Worm (Caenorhabditis elegans): ENCODE data around the gene W01D2.1.
A peak's percentile ranks its signal among the peaks of the same experiment; 100 is the strongest.

W01D2.1 gene

ce11 chrII:14814894-14815568 is at the start of gene W01D2.1:
Gene W01D2.1, plus strand, starts transcription at chrII:14815518.
- TF ChIP-seq W03F9.2 (tag; optimal IDR thresholded peaks at IDR 0.05) (peak; percentile 24), dao-5 (tag; optimal IDR thresholded peaks at IDR 0.05) (no peak), him-1 (tag; optimal IDR thresholded peaks at IDR 0.05) (no peak)

DNA sequence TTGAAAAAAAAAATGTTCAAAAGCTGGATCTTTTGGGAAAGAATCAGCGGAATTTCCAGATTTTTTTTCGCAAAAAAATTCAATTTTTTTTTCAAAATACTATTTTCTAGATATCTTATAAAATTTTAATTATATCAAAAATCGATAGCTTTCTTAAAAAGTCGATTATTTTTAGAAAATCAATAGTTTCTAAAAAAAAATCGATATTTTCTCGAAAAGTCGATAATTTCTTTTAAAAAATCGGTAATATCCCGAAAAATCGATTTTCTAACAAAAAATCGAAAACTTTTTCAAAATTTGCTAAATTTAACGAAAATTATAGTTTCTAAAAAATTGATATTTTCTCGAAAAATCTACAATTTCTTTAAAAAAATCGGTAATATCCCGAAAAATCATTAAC is 46.5 kb upstream of the W01D2.1 start:
- TF ChIP-seq him-1 (tag; optimal IDR thresholded peaks at IDR 0.05) (no peak), W03F9.2 (tag; optimal IDR thresholded peaks at IDR 0.05) (no peak), dao-5 (tag; optimal IDR thresholded peaks at IDR 0.05) (no peak)

- TF ChIP-seq W03F9.2 (tag; optimal IDR thresholded peaks at IDR 0.05) (no peak), dao-5 (tag; optimal IDR thresholded peaks at IDR 0.05) (no peak), him-1 (tag; optimal IDR thresholded peaks at IDR 0.05) (no peak)
Measured at ce11 chrII:14771096-14771495, 44.2 kb upstream of the W01D2.1 start.

DNA sequence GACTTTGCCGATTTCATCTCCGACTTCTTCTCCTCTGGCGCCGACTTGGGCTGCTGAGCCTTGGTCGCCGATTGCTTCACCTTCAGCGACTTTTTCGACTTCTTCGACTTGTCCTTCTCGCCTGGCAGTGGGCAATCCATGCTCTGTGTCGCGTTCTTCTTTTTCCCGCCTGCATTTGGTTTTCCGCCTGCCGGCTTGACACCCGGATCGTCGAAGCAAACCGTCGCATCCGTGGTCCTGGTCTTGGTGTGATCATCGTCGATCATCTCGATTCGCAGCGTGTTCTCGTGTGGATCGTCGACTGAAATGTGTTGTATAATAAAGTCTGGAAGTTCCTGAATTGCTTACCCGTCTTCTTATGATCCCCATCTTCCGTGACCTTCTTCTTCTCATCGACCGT is 43.2 kb upstream of the W01D2.1 start:
- TF ChIP-seq him-1 (tag; optimal IDR thresholded peaks at IDR 0.05) (no peak), dao-5 (tag; optimal IDR thresholded peaks at IDR 0.05) (no peak), W03F9.2 (tag; optimal IDR thresholded peaks at IDR 0.05) (no peak)

ce11 chrII:14772956-14773788 is 42.1 kb upstream of the W01D2.1 start, which contains the start of gene Y54E2A.7:
Gene Y54E2A.7, minus strand, starts transcription at chrII:14773006.
- TF ChIP-seq W03F9.2 (tag; optimal IDR thresholded peaks at IDR 0.05): no peak
- no peak for TF ChIP-seq him-1 (tag; optimal IDR thresholded peaks at IDR 0.05)
- no peak for TF ChIP-seq dao-5 (tag; optimal IDR thresholded peaks at IDR 0.05)

- no peak for TF ChIP-seq W03F9.2 (tag; optimal IDR thresholded peaks at IDR 0.05)
- no peak for TF ChIP-seq him-1 (tag; optimal IDR thresholded peaks at IDR 0.05)
- no peak for TF ChIP-seq dao-5 (tag; optimal IDR thresholded peaks at IDR 0.05)
Measured at ce11 chrII:14778092-14778491, 37.2 kb upstream of the W01D2.1 start, which contains the start of gene Y54E2A.8. Gene Y54E2A.8, plus strand, starts transcription at chrII:14778345.

DNA sequence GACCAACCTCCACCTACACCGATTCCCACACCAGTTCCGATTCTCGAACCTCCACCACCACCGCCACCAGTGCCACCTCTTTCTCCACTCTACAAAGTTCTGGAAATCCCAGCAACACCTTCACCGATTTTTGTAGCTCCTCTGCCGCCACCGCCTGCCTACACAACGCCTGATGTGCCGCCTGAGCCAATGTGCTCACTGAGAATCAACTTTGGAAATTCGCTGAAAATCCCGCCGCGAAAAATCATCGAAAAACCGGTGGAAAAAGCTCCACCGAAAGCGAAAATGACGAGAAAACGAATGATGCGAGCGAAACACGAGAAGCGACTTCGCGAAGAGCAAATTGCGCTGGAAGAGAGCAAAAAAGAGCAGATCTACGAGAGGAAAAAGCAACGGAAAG is 35.5 kb upstream of the W01D2.1 start:
- TF ChIP-seq dao-5 (tag; optimal IDR thresholded peaks at IDR 0.05) (no peak), W03F9.2 (tag; optimal IDR thresholded peaks at IDR 0.05) (no peak), him-1 (tag; optimal IDR thresholded peaks at IDR 0.05) (no peak)

DNA sequence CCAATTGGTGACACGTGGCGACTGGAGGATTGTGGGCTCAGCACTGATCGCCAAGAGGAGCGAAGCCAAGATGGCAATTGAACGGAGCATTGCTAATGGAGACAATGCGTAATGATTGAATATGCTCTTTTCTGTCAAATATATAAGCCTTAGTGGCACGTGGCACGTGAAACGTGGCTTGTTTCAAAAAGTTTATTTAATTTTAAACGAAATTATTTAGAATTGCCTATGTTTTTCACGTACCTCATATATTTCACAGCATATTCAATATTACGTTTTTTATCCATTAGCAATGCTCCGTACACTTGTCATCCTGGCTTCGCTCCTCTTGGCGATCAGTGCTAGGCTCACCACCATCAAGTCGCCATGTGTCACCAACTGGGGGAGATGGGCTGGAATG is 29.4 kb upstream of the W01D2.1 start, which contains the start of gene Y54E2A.9:
Y54E2A.9 (minus strand) TSS at position 101 of the 400 bp plus-strand sequence.
- TF ChIP-seq W03F9.2 (tag; optimal IDR thresholded peaks at IDR 0.05) (no peak), dao-5 (tag; optimal IDR thresholded peaks at IDR 0.05) (no peak)

ce11 chrII:14790751-14791150 is 24.6 kb upstream of the W01D2.1 start, which contains the start of gene Y54E2A.10:
Gene Y54E2A.10, plus strand, starts transcription at chrII:14791051.
- TF ChIP-seq him-1 (tag; optimal IDR thresholded peaks at IDR 0.05) (no peak), W03F9.2 (tag; optimal IDR thresholded peaks at IDR 0.05) (no peak), dao-5 (tag; optimal IDR thresholded peaks at IDR 0.05) (no peak)

DNA sequence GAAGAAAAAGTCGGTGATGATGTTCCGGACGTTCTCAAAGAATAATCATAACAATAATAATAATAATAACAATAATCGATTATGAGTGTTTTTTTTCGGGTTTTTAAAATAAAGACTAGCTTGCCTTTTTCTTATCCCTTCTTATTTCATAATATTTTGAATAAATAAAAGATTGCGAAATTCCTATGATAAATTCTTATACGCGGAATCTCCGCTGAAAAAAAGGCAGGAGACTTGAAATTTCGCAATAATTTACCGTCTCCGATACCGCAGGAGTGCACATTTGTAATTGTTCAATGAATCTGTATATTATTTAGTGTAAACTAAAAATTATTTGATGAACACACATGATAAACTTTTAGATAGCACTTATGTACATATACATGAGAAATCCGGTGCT is 22.8 kb upstream of the W01D2.1 start:
- TF ChIP-seq him-1 (tag; optimal IDR thresholded peaks at IDR 0.05) (no peak), dao-5 (tag; optimal IDR thresholded peaks at IDR 0.05) (no peak), W03F9.2 (tag; optimal IDR thresholded peaks at IDR 0.05) (no peak)

DNA sequence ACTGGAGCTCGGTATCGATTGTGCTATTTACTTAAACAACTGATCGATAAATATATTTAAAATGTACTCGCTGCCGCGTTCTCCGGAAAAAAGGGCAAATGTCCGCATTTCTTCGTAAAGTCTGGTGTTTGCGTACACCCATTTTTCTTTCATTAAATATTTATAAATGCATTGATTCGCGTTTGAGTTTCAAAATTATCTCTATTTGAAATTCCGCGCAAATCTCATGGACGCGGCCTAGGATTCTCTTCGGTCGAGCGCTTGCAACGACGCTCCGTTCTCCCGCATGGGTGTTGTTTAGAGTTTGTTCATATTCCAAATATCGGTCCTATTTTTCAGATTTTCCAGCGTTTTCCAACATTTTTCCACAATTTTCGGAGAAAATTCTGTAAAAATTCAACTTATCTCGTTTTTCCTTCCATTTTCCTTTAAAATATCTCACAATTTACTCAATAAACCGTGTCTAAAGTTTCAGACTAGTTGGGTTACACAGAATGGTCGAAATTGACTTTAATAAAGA is 20.3 kb upstream of the W01D2.1 start, which contains the start of gene eif-3.B:
eif-3.B (plus strand) TSS at position 470 of the 520 bp plus-strand sequence.
- TF ChIP-seq him-1 (tag; optimal IDR thresholded peaks at IDR 0.05) (peak; percentile 42), dao-5 (tag; optimal IDR thresholded peaks at IDR 0.05) (no peak), W03F9.2 (tag; optimal IDR thresholded peaks at IDR 0.05) (peak; percentile 83)

- TF ChIP-seq him-1 (tag; optimal IDR thresholded peaks at IDR 0.05) (no peak), dao-5 (tag; optimal IDR thresholded peaks at IDR 0.05) (no peak), W03F9.2 (tag; optimal IDR thresholded peaks at IDR 0.05) (peak; percentile 37)
Measured at ce11 chrII:14798047-14798522, 17.2 kb upstream of the W01D2.1 start, which contains the start of gene tbc-20. Gene tbc-20, plus strand, starts transcription at chrII:14798472.

- TF ChIP-seq him-1 (tag; optimal IDR thresholded peaks at IDR 0.05): no peak
- no peak for TF ChIP-seq W03F9.2 (tag; optimal IDR thresholded peaks at IDR 0.05)
- no peak for TF ChIP-seq dao-5 (tag; optimal IDR thresholded peaks at IDR 0.05)
Measured at ce11 chrII:14799367-14799766, 16.0 kb upstream of the W01D2.1 start.
